Worm (Caenorhabditis elegans) whole organism, young adult: ENCODE results near the gene D1086.18.
"Not testable (repeated sequence)": the region's sequence is repeated elsewhere in the genome, so short reads cannot be mapped to it uniquely, and the experiment has no call there.

Experiments
- B0019.2 ChIP-seq: fragments of 200-800 bp; sonication (Bioruptor generic); conservative IDR thresholded peaks from 2 replicates; pipeline ENCODE4 v1.3.6; 2022; ENCODE audit warnings: missing genetic modification reagents, missing genetic modification characterization, missing compliant biosample characterization
- B0261.1 ChIP-seq: sonication (generic microtip); optimal IDR thresholded peaks from 2 replicates; lab custom pipeline; 2016; ENCODE audit warnings: mild to moderate bottlenecking, missing genetic modification characterization, moderate library complexity, missing compliant biosample characterization
- C17E4.6 ChIP-seq: fragments of 200-800 bp; sonication (Bioruptor generic); IDR thresholded peaks from 2 replicates; pipeline ENCODE4 v1.3.6; 2022; ENCODE audit warnings: missing genetic modification reagents, missing genetic modification characterization, missing compliant biosample characterization
- D2030.7 ChIP-seq: fragments of 200-800 bp; sonication (Bioruptor generic); IDR thresholded peaks from 2 replicates; pipeline ENCODE4 v1.3.6; 2022; ENCODE audit warnings: missing genetic modification reagents, missing genetic modification characterization, missing compliant biosample characterization
- F39B2.1 ChIP-seq: fragments of 200-800 bp; sonication (Bioruptor generic); IDR thresholded peaks from 2 replicates; pipeline ENCODE4 v1.3.6; 2022; ENCODE audit warnings: missing genetic modification reagents, missing genetic modification characterization, missing compliant biosample characterization
- F57A8.1 ChIP-seq: fragments of 200-800 bp; sonication (Bioruptor generic); optimal IDR thresholded peaks from 2 replicates; lab custom pipeline; 2018; ENCODE audit warnings: mild to moderate bottlenecking, missing genetic modification characterization, moderate library complexity, missing compliant biosample characterization
- Y53F4B.3 ChIP-seq: fragments of 200-800 bp; sonication (Bioruptor generic); IDR thresholded peaks from 2 replicates; pipeline ENCODE4 v1.3.6; 2022; ENCODE audit warnings: missing genetic modification reagents, missing genetic modification characterization, missing compliant biosample characterization
- Y56A3A.18 ChIP-seq: fragments of 200-800 bp; sonication (Bioruptor generic); IDR thresholded peaks from 2 replicates; pipeline ENCODE4 v1.3.6; 2022; ENCODE audit warnings: missing genetic modification reagents, missing genetic modification characterization, missing compliant biosample characterization
- Y67H2A.10 ChIP-seq: fragments of 200-800 bp; sonication (Bioruptor generic); conservative IDR thresholded peaks from 2 replicates; pipeline ENCODE4 v1.3.6; 2022; ENCODE audit warnings: missing genetic modification reagents, missing genetic modification characterization, missing compliant biosample characterization
- Y95B8A.8 ChIP-seq: fragments of 200-800 bp; sonication (Bioruptor generic); IDR thresholded peaks from 2 replicates; pipeline ENCODE4 v1.3.6; 2022; ENCODE audit warnings: missing genetic modification reagents, missing genetic modification characterization, missing compliant biosample characterization
- ZK185.1 ChIP-seq: sonication (generic microtip); optimal IDR thresholded peaks from 2 replicates; lab custom pipeline; 2016; ENCODE audit warnings: mild to moderate bottlenecking, missing genetic modification characterization, missing compliant biosample characterization; ENCODE audit not compliant: poor library complexity, severe bottlenecking
- aptf-2 ChIP-seq: fragments of 200-800 bp; sonication (Bioruptor generic); conservative IDR thresholded peaks from 2 replicates; pipeline ENCODE4 v1.3.6; 2022; ENCODE audit warnings: missing genetic modification reagents, missing genetic modification characterization, missing compliant biosample characterization
- aptf-3 ChIP-seq: fragments of 200-800 bp; sonication (Bioruptor generic); IDR thresholded peaks from 2 replicates; pipeline ENCODE4 v1.3.6; 2022; ENCODE audit warnings: missing genetic modification characterization, missing compliant biosample characterization
- athp-1 ChIP-seq: sonication (generic microtip); optimal IDR thresholded peaks from 2 replicates; lab custom pipeline; 2017; ENCODE audit warnings: mild to moderate bottlenecking, missing genetic modification characterization, missing compliant biosample characterization
- attf-5 ChIP-seq: fragments of 200-800 bp; sonication (Bioruptor generic); optimal IDR thresholded peaks from 2 replicates; lab custom pipeline; 2018; ENCODE audit warnings: mild to moderate bottlenecking, missing genetic modification characterization, missing compliant biosample characterization
- attf-6 ChIP-seq: fragments of 200-800 bp; sonication (Bioruptor generic); IDR thresholded peaks from 2 replicates; pipeline ENCODE4 v1.3.6; 2022; ENCODE audit warnings: missing genetic modification reagents, missing genetic modification characterization, missing compliant biosample characterization
- cebp-1 ChIP-seq, 2 experiments: fragments of 200-800 bp in 1 of 2; sonication (Bioruptor generic) in 1 of 2; sonication (generic microtip) in 1 of 2; IDR thresholded peaks in 1 of 2; optimal IDR thresholded peaks in 1 of 2; 2 replicates each; pipeline versions ENCODE4 v1.3.6 to Lab custom; 2017 to 2022; ENCODE audit warnings: missing compliant biosample characterization in 2 of 2, missing genetic modification characterization in 2 of 2, mild to moderate bottlenecking in 1 of 2, missing genetic modification reagents in 1 of 2, moderate library complexity in 1 of 2
- ceh-40 ChIP-seq: fragments of 200-800 bp; sonication (Bioruptor generic); IDR thresholded peaks from 2 replicates; pipeline ENCODE4 v1.3.6; 2022; ENCODE audit warnings: missing genetic modification characterization, missing compliant biosample characterization
- ceh-91 ChIP-seq: fragments of 200-800 bp; sonication (Bioruptor generic); IDR thresholded peaks from 2 replicates; pipeline ENCODE4 v1.3.6; 2022; ENCODE audit warnings: missing genetic modification reagents, missing genetic modification characterization, missing compliant biosample characterization
- chd-7 ChIP-seq: sonication (generic microtip); optimal IDR thresholded peaks from 2 replicates; lab custom pipeline; 2016; ENCODE audit warnings: mild to moderate bottlenecking, missing genetic modification characterization, moderate library complexity, missing compliant biosample characterization
- egl-44 ChIP-seq: fragments of 200-800 bp; sonication (Bioruptor generic); IDR thresholded peaks from 2 replicates; pipeline ENCODE4 v1.3.6; 2022; ENCODE audit warnings: missing genetic modification reagents, missing genetic modification characterization, missing compliant biosample characterization
- ekl-4 ChIP-seq: fragments of 200-800 bp; sonication (Bioruptor generic); IDR thresholded peaks from 2 replicates; pipeline ENCODE4 v1.3.6; 2022; ENCODE audit warnings: missing genetic modification reagents, missing genetic modification characterization, missing compliant biosample characterization
- hmg-1.2 ChIP-seq: fragments of 200-800 bp; sonication (Bioruptor generic); IDR thresholded peaks from 2 replicates; pipeline ENCODE4 v1.3.6; 2022; ENCODE audit warnings: missing genetic modification reagents, missing genetic modification characterization, missing compliant biosample characterization
- hmg-20 ChIP-seq: fragments of 200-800 bp; sonication (Bioruptor generic); IDR thresholded peaks from 2 replicates; pipeline ENCODE4 v1.3.6; 2022; ENCODE audit warnings: missing genetic modification reagents, missing genetic modification characterization, missing compliant biosample characterization
- hsf-1 ChIP-seq: fragments of 200-800 bp; sonication (Bioruptor generic); IDR thresholded peaks from 2 replicates; pipeline ENCODE4 v1.3.6; 2022; ENCODE audit warnings: missing genetic modification reagents, missing genetic modification characterization, missing compliant biosample characterization
- lin-26 ChIP-seq: fragments of 200-800 bp; sonication (Bioruptor generic); IDR thresholded peaks from 2 replicates; pipeline ENCODE4 v1.3.6; 2022; ENCODE audit warnings: missing genetic modification reagents, missing genetic modification characterization, missing compliant biosample characterization
- lir-1 ChIP-seq: fragments of 200-800 bp; sonication (Bioruptor generic); conservative IDR thresholded peaks from 2 replicates; pipeline ENCODE4 v1.3.6; 2022; ENCODE audit warnings: missing genetic modification reagents, missing genetic modification characterization, missing compliant biosample characterization
- lsl-1 ChIP-seq: fragments of 200-800 bp; sonication (Bioruptor generic); optimal IDR thresholded peaks from 2 replicates; lab custom pipeline; 2018; ENCODE audit warnings: mild to moderate bottlenecking, missing genetic modification characterization, moderate library complexity, missing compliant biosample characterization
- madf-8 ChIP-seq: fragments of 200-800 bp; sonication (Bioruptor generic); conservative IDR thresholded peaks from 2 replicates; pipeline ENCODE4 v1.3.6; 2022; ENCODE audit warnings: missing genetic modification reagents, missing genetic modification characterization, missing compliant biosample characterization
- mcd-1 ChIP-seq: fragments of 200-800 bp; sonication (Bioruptor generic); IDR thresholded peaks from 2 replicates; pipeline ENCODE4 v1.3.6; 2022; ENCODE audit warnings: missing genetic modification reagents, missing genetic modification characterization, missing compliant biosample characterization
- nfyb-1 ChIP-seq: fragments of 200-800 bp; sonication (Bioruptor generic); IDR thresholded peaks from 2 replicates; pipeline ENCODE4 v1.3.6; 2022; ENCODE audit warnings: missing genetic modification reagents, missing genetic modification characterization, missing compliant biosample characterization
- nhr-80 ChIP-seq: sonication (generic microtip); optimal IDR thresholded peaks from 2 replicates; lab custom pipeline; 2016; ENCODE audit warnings: missing genetic modification characterization, missing compliant biosample characterization
- pbrm-1 ChIP-seq: fragments of 200-800 bp; sonication (Bioruptor generic); IDR thresholded peaks from 2 replicates; pipeline ENCODE4 v1.3.6; 2022; ENCODE audit warnings: missing genetic modification reagents, missing genetic modification characterization, missing compliant biosample characterization
- rpc-1 ChIP-seq, 2 experiments: fragments of 150-350 bp in 1 of 2; sonication (generic microtip) in 1 of 2; optimal IDR thresholded peaks; 2 replicates each; lab custom pipeline; 2014 to 2018; ENCODE audit warnings: missing biosample characterization in 1 of 2, missing genetic modification characterization in 1 of 2, missing genetic modification reagents in 1 of 2, missing genotype in 1 of 2
- snpc-4 ChIP-seq, 5 experiments: fragments of 150-350 bp in 1 of 5; sonication (generic microtip) in 4 of 5; optimal IDR thresholded peaks; 2 replicates each; lab custom pipeline; 2014 to 2018; ENCODE audit warnings: missing genetic modification characterization in 5 of 5, missing biosample characterization in 3 of 5, antibody characterized with exemption in 2 of 5, mild to moderate bottlenecking in 2 of 5, missing compliant biosample characterization in 2 of 5, missing genotype in 2 of 5, moderate library complexity in 2 of 5, missing genetic modification reagents in 1 of 5
- tlf-1 ChIP-seq: fragments of 200-800 bp; sonication (Bioruptor generic); optimal IDR thresholded peaks from 2 replicates; lab custom pipeline; 2018; ENCODE audit warnings: mild to moderate bottlenecking, missing genetic modification characterization, missing compliant biosample characterization
- ztf-18 ChIP-seq: sonication (generic microtip); optimal IDR thresholded peaks from 2 replicates; lab custom pipeline; 2016; ENCODE audit warnings: missing genotype, mild to moderate bottlenecking, missing genetic modification characterization, missing compliant biosample characterization
- ztf-26 ChIP-seq: sonication (generic microtip); optimal IDR thresholded peaks from 2 replicates; lab custom pipeline; 2017; ENCODE audit warnings: missing genetic modification characterization, missing compliant biosample characterization
- ztf-28 ChIP-seq: fragments of 200-800 bp; sonication (Bioruptor generic); IDR thresholded peaks from 2 replicates; pipeline ENCODE4 v1.3.6; 2022; ENCODE audit warnings: missing genetic modification reagents, missing genetic modification characterization, missing compliant biosample characterization

D1086.18 gene

DNA sequence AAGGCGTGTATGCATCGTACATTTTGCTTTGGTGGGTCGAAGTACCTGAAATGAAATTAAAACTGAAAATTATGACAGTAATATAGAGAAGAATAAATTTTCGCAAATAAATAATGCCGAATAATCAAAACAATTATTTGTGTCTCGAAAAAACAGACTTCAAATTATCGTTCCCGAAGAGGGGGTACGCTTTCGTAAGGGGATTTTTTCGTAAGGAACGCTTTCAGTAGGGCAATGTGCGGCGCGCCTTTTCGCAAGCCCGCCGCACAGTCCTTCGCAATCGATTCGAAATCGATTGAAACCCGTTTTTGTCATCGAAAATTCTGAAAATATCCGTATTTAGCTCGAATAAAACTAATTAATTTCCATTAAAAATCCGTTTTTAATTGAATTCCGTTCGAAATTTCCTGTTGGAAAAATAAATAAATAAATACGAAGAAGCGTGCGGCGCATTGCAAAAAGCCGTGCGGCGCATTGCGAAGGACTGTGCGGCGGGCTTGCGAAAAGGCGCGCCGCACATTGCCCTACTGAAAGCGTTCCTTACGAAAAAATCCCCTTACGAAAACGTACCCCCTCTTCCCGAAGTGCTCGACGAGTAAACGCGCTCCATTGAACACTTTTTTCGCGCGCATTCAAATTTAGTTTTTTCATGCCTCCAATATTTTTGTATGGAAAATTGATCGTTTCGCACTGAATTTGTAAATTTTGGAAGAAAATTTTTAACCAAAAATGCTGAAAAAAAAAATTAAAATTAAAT lies 47.2 kb upstream of the D1086.18 start, which contains the start of gene vps-39 (continued):
- TF ChIP-seq Y56A3A.18 (GFP tag; lab: Robert Waterston, UW) (peak; percentile 75; the same call in 1 of the 2 replicates), lsl-1 (peak; percentile 12), lir-1 (GFP tag; lab: Robert Waterston, UW) (peak; percentile 69), B0019.2 (GFP tag; lab: Robert Waterston, UW) (peak; percentile 81), nfyb-1 (GFP tag; lab: Robert Waterston, UW) (peak; percentile 97), egl-44 (GFP tag; lab: Robert Waterston, UW) (peak; percentile 92), athp-1 (tag; lab: Kevin White, UChicago) (peak; percentile 27), snpc-4 (tag; optimal IDR thresholded peaks at IDR 0.05; lab: Kevin White, UChicago) (peak in 2 of 4 experiments; percentile 61 to 67), madf-8 (GFP tag; lab: Robert Waterston, UW) (peak; percentile 86), aptf-3 (GFP tag; lab: Robert Waterston, UW) (peak; percentile 79; the same call in 1 of the 2 replicates), lin-26 (peak; percentile 82), ztf-18 (tag; lab: Kevin White, UChicago) (peak; percentile 22), D2030.7 (GFP tag; lab: Robert Waterston, UW) (peak; percentile 98), attf-5 (GFP tag; lab: Kevin White, UChicago) (peak; percentile 69), cebp-1 (GFP tag; IDR thresholded peaks at IDR 0.05; lab: Robert Waterston, UW) (peak; percentile 77), cebp-1 (tag; optimal IDR thresholded peaks at IDR 0.05; lab: Kevin White, UChicago) (peak; percentile 73), pbrm-1 (GFP tag; lab: Robert Waterston, UW) (peak; percentile 98), attf-6 (GFP tag; lab: Robert Waterston, UW) (peak; percentile 86), ztf-28 (GFP tag; lab: Robert Waterston, UW) (peak; percentile 98), tlf-1 (GFP tag; lab: Kevin White, UChicago) (peak; percentile 35), ZK185.1 (tag; lab: Kevin White, UChicago) (peak; percentile 15), nhr-80 (tag; lab: Kevin White, UChicago) (peak; percentile 22), Y95B8A.8 (GFP tag; lab: Robert Waterston, UW) (peak; percentile 96), Y67H2A.10 (GFP tag; lab: Robert Waterston, UW) (peak; percentile 91), C17E4.6 (GFP tag; lab: Robert Waterston, UW) (peak; percentile 94), ekl-4 (GFP tag; lab: Robert Waterston, UW) (peak; percentile 96), hsf-1 (peak; percentile 83), Y53F4B.3 (GFP tag; lab: Robert Waterston, UW) (peak; percentile 80), rpc-1 (optimal IDR thresholded peaks at IDR 0.05; lab: Kevin White, UChicago) (peak; percentile 23)
- not testable (repeated sequence) for TF ChIP-seq snpc-4 (GFP tag; optimal IDR thresholded peaks at IDR 0.05; lab: Kevin White, UChicago); rpc-1 (tag; optimal IDR thresholded peaks at IDR 0.05; lab: Kevin White, UChicago)

DNA sequence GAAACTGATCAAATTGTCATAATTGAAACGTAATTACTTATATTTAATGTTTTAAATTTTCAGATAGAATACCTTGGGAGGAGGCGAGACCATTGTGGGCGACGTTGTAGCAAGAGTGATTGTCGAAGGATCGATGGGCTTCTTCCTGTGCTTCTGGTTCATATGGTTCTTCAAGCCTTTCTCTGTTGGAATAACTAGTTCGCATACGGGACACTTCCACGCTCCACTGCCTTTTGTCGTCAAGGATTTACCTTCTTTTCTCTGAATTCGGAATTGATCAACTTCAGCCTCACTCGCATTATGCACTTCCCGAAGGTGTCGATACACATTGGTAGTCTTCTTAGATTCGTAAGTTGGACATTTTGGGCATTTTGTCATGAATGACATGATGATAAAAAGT lies 36.4 kb upstream of the D1086.18 start, which contains the start of gene F58D12.1:
TSS of gene F58D12.1 (plus strand) at position 301 of the 400 bp plus-strand sequence.
- not testable (repeated sequence) for TF ChIP-seq ztf-28 (GFP tag; lab: Robert Waterston, UW); ztf-18 (tag; lab: Kevin White, UChicago); aptf-3 (GFP tag; lab: Robert Waterston, UW)
- TF ChIP-seq, all 124 proteins: peak for 0; not testable (repeated sequence) for 124

- TF ChIP-seq F39B2.1 (GFP tag; lab: Robert Waterston, UW) (0 out of 2 replicates have a peak, but pooled peaks have one; percentile 42), ztf-18 (tag; lab: Kevin White, UChicago) (peak; percentile 55), hmg-20 (GFP tag; lab: Robert Waterston, UW) (peak; percentile 91), chd-7 (tag; lab: Kevin White, UChicago) (peak; percentile 87), ceh-91 (GFP tag; lab: Robert Waterston, UW) (peak; percentile 77), lsl-1 (peak; percentile 29), ceh-40 (GFP tag; lab: Robert Waterston, UW) (0 out of 2 replicates have a peak, but pooled peaks have one; percentile 25), ztf-26 (tag; lab: Kevin White, UChicago) (peak; percentile 94), F57A8.1 (GFP tag; lab: Kevin White, UChicago) (peak; percentile 34), mcd-1 (GFP tag; lab: Robert Waterston, UW) (peak; percentile 99), ztf-28 (GFP tag; lab: Robert Waterston, UW) (peak; percentile 91), B0261.1 (tag; lab: Kevin White, UChicago) (peak; percentile 17), nhr-80 (tag; lab: Kevin White, UChicago) (peak; percentile 75), aptf-2 (GFP tag; lab: Robert Waterston, UW) (peak; percentile 91), ZK185.1 (tag; lab: Kevin White, UChicago) (peak; percentile 97), athp-1 (tag; lab: Kevin White, UChicago) (peak; percentile 91), attf-6 (GFP tag; lab: Robert Waterston, UW) (peak; percentile 58), hmg-1.2 (peak; percentile 96), lin-26 (peak; percentile 83)
Measured at ce11 chrV:14055097-14055496, 30.6 kb upstream of the D1086.18 start.
